Fruit fly (Drosophila melanogaster) whole organism, embryonic: ENCODE measurements around the gene CG31807.

ENCODE experiments used
- Ada2b ChIP-seq: fragments of 200-800 bp; sonication (Bioruptor generic); IDR thresholded peaks from 2 replicates; pipeline ENCODE4 v1.3.6; 2022; ENCODE audit warnings: missing biosample characterization, missing genetic modification characterization
- Antp ChIP-seq: fragments of 200-800 bp; sonication (Bioruptor generic); optimal IDR thresholded peaks from 3 replicates; lab custom pipeline; 2016; ENCODE audit warnings: missing biosample characterization, missing genetic modification characterization
- Atf6 ChIP-seq: fragments of 200-800 bp; sonication (Bioruptor generic); IDR thresholded peaks from 2 replicates; pipeline ENCODE4 v1.3.6; 2022; ENCODE audit warnings: missing biosample characterization, missing genetic modification characterization
- CG1024 ChIP-seq: fragments of 200-800 bp; sonication (Bioruptor generic); IDR thresholded peaks from 2 replicates; pipeline ENCODE4 v1.3.6; 2022; ENCODE audit warnings: missing biosample characterization, missing genetic modification characterization
- CG10431 ChIP-seq: fragments of 200-800 bp; sonication (Bioruptor generic); optimal IDR thresholded peaks from 3 replicates; lab custom pipeline; 2018; ENCODE audit warnings: missing biosample characterization, mild to moderate bottlenecking, missing genetic modification characterization
- CG11504 ChIP-seq: fragments of 200-800 bp; sonication (Bioruptor generic); optimal IDR thresholded peaks from 3 replicates; lab custom pipeline; 2019; ENCODE audit warnings: missing biosample characterization, mild to moderate bottlenecking, missing genetic modification characterization, moderate library complexity
- CG11560 ChIP-seq: fragments of 200-800 bp; sonication (Bioruptor generic); IDR thresholded peaks from 3 replicates; pipeline ENCODE4 v1.3.6; 2022; ENCODE audit warnings: missing biosample characterization, missing genetic modification characterization
- CG11696 ChIP-seq: fragments of 200-800 bp; sonication (Bioruptor generic); IDR thresholded peaks from 2 replicates; pipeline ENCODE4 v1.3.6; 2022; ENCODE audit warnings: missing biosample characterization, missing genetic modification characterization
- CG13123 ChIP-seq: fragments of 200-800 bp; sonication (Bioruptor generic); optimal IDR thresholded peaks from 2 replicates; lab custom pipeline; 2016; ENCODE audit warnings: missing biosample characterization, missing genetic modification characterization
- CG13287 ChIP-seq: fragments of 200-800 bp; sonication (Bioruptor generic); IDR thresholded peaks from 2 replicates; pipeline ENCODE4 v1.3.6; 2022; ENCODE audit warnings: missing biosample characterization, missing genetic modification characterization; ENCODE audit not compliant: partially characterized antibody
- CG13296 ChIP-seq: fragments of 200-800 bp; sonication (Bioruptor generic); optimal IDR thresholded peaks from 3 replicates; lab custom pipeline; 2018; ENCODE audit warnings: missing biosample characterization, mild to moderate bottlenecking, missing genetic modification characterization
- CG16813 ChIP-seq: fragments of 200-800 bp; sonication (Bioruptor generic); IDR thresholded peaks from 3 replicates; pipeline ENCODE4 v1.3.6; 2022; ENCODE audit warnings: missing biosample characterization, missing genetic modification characterization; ENCODE audit not compliant: partially characterized antibody
- CG17328 ChIP-seq: fragments of 200-800 bp; sonication (Bioruptor generic); IDR thresholded peaks from 2 replicates; pipeline ENCODE4 v1.3.6; 2022; ENCODE audit warnings: missing biosample characterization, missing genetic modification characterization
- CG18011 ChIP-seq: fragments of 200-800 bp; sonication (Bioruptor generic); optimal IDR thresholded peaks from 2 replicates; lab custom pipeline; 2017; ENCODE audit warnings: missing biosample characterization, missing genetic modification characterization, mild to moderate bottlenecking, moderate library complexity, missing genotype
- CG18262 ChIP-seq: fragments of 200-800 bp; optimal IDR thresholded peaks from 3 replicates; lab custom pipeline; 2019; ENCODE audit warnings: missing biosample characterization, mild to moderate bottlenecking, missing genetic modification characterization, moderate library complexity
- CG2120 ChIP-seq: fragments of 200-800 bp; sonication (Bioruptor generic); optimal IDR thresholded peaks from 3 replicates; lab custom pipeline; 2016; ENCODE audit warnings: missing biosample characterization, missing genetic modification characterization
- CG32767 ChIP-seq: fragments of 200-800 bp; sonication (Bioruptor generic); IDR thresholded peaks from 2 replicates; pipeline ENCODE4 v1.3.6; 2022; ENCODE audit warnings: missing biosample characterization, missing genetic modification characterization
- CG33557 ChIP-seq: fragments of 200-800 bp; sonication (Bioruptor generic); optimal IDR thresholded peaks from 2 replicates; lab custom pipeline; 2019; ENCODE audit warnings: missing biosample characterization, mild to moderate bottlenecking, missing genetic modification characterization, moderate library complexity
- CG3838 ChIP-seq: fragments of 200-800 bp; sonication (Bioruptor generic); optimal IDR thresholded peaks from 3 replicates; lab custom pipeline; 2016; ENCODE audit warnings: missing biosample characterization, missing genetic modification characterization
- CG6765 ChIP-seq: fragments of 200-800 bp; sonication (Bioruptor generic); optimal IDR thresholded peaks from 3 replicates; lab custom pipeline; 2017; ENCODE audit warnings: missing biosample characterization, mild to moderate bottlenecking, missing genetic modification characterization
- CG7987 ChIP-seq: fragments of 200-800 bp; sonication (Bioruptor generic); optimal IDR thresholded peaks from 2 replicates; lab custom pipeline; 2018; ENCODE audit warnings: missing biosample characterization, mild to moderate bottlenecking, missing genetic modification characterization, moderate library complexity
- CG8281 ChIP-seq: fragments of 200-800 bp; sonication (Bioruptor generic); optimal IDR thresholded peaks from 2 replicates; lab custom pipeline; 2018; ENCODE audit warnings: missing biosample characterization, mild to moderate bottlenecking, missing genetic modification characterization, moderate library complexity
- Deaf1 ChIP-seq: fragments of 200-800 bp; optimal IDR thresholded peaks from 3 replicates; lab custom pipeline; 2019; ENCODE audit warnings: missing biosample characterization, mild to moderate bottlenecking, missing genetic modification characterization, moderate library complexity
- Dp ChIP-seq: fragments of 200-800 bp; sonication (Bioruptor generic); optimal IDR thresholded peaks from 2 replicates; lab custom pipeline; 2018; ENCODE audit warnings: missing biosample characterization, mild to moderate bottlenecking, missing genetic modification characterization, moderate library complexity
- ERR ChIP-seq: fragments of 200-800 bp; sonication (Bioruptor generic); optimal IDR thresholded peaks from 2 replicates; lab custom pipeline; 2016; ENCODE audit warnings: missing biosample characterization, missing genetic modification characterization
- H15 ChIP-seq: fragments of 200-800 bp; sonication (Bioruptor generic); IDR thresholded peaks from 3 replicates; pipeline ENCODE4 v1.3.6; 2022; ENCODE audit warnings: missing biosample characterization, missing genetic modification characterization
- Hsf ChIP-seq: fragments of 200-800 bp; sonication (Bioruptor generic); optimal IDR thresholded peaks from 3 replicates; lab custom pipeline; 2016; ENCODE audit warnings: missing biosample characterization, missing genetic modification characterization
- MESR4 ChIP-seq: fragments of 200-800 bp; sonication (Bioruptor generic); optimal IDR thresholded peaks from 2 replicates; lab custom pipeline; 2018; ENCODE audit warnings: missing biosample characterization, mild to moderate bottlenecking, missing genetic modification characterization, moderate library complexity
- PHDP ChIP-seq: fragments of 200-800 bp; sonication (Bioruptor generic); optimal IDR thresholded peaks from 3 replicates; lab custom pipeline; 2018; ENCODE audit warnings: missing biosample characterization, mild to moderate bottlenecking, missing genetic modification characterization, moderate library complexity
- Side ChIP-seq: fragments of 200-800 bp; sonication (Bioruptor generic); optimal IDR thresholded peaks from 2 replicates; lab custom pipeline; 2016; ENCODE audit warnings: missing biosample characterization, missing genetic modification characterization
- Sin3A ChIP-seq: fragments of >200 bp; optimal IDR thresholded peaks from 2 replicates; lab custom pipeline; 2018
- Six4 ChIP-seq: fragments of 200-800 bp; sonication (Bioruptor generic); optimal IDR thresholded peaks from 2 replicates; lab custom pipeline; 2016; ENCODE audit warnings: missing biosample characterization, missing genetic modification characterization
- Sry-β ChIP-seq: fragments of 200-800 bp; sonication (Bioruptor generic); optimal IDR thresholded peaks from 2 replicates; lab custom pipeline; 2018; ENCODE audit warnings: missing biosample characterization, mild to moderate bottlenecking, missing genetic modification characterization, moderate library complexity
- Tbp ChIP-seq: fragments of >200 bp; optimal IDR thresholded peaks from 2 replicates; lab custom pipeline; 2018; ENCODE audit warnings: missing biosample characterization, missing genetic modification characterization
- Xrp1 ChIP-seq: fragments of 200-800 bp; sonication (Bioruptor generic); IDR thresholded peaks from 2 replicates; pipeline ENCODE4 v1.3.6; 2022; ENCODE audit warnings: missing biosample characterization, missing genetic modification characterization
- YL-1 ChIP-seq: fragments of 200-800 bp; sonication (Bioruptor generic); optimal IDR thresholded peaks from 3 replicates; lab custom pipeline; 2017; ENCODE audit warnings: missing biosample characterization, mild to moderate bottlenecking, missing genetic modification characterization
- abd-A ChIP-seq: fragments of 200-800 bp; sonication (Bioruptor generic); optimal IDR thresholded peaks from 3 replicates; lab custom pipeline; 2019; ENCODE audit warnings: missing biosample characterization, mild to moderate bottlenecking, missing genetic modification characterization, moderate library complexity
- bbx ChIP-seq: fragments of 200-800 bp; sonication (Bioruptor generic); IDR thresholded peaks from 2 replicates; pipeline ENCODE4 v1.3.6; 2022; ENCODE audit warnings: missing biosample characterization, missing genetic modification characterization; ENCODE audit not compliant: partially characterized antibody
- cas ChIP-seq: fragments of 200-800 bp; sonication (Bioruptor generic); IDR thresholded peaks from 2 replicates; pipeline ENCODE4 v1.3.6; 2022; ENCODE audit warnings: missing biosample characterization, missing genetic modification characterization
- dmrt99B ChIP-seq: fragments of 200-800 bp; sonication (Bioruptor generic); optimal IDR thresholded peaks from 2 replicates; lab custom pipeline; 2018; ENCODE audit warnings: missing biosample characterization, mild to moderate bottlenecking, missing genetic modification characterization, moderate library complexity
- en ChIP-seq: fragments of 200-800 bp; sonication (Bioruptor generic); optimal IDR thresholded peaks from 2 replicates; lab custom pipeline; 2016; ENCODE audit warnings: missing biosample characterization, missing genetic modification characterization
- fu2 ChIP-seq: fragments of 200-800 bp; sonication (Bioruptor generic); optimal IDR thresholded peaks from 2 replicates; lab custom pipeline; 2016; ENCODE audit warnings: missing biosample characterization, missing genetic modification characterization
- lmd ChIP-seq: fragments of 200-800 bp; sonication (Bioruptor generic); IDR thresholded peaks from 2 replicates; pipeline ENCODE4 v1.3.6; 2022; ENCODE audit warnings: missing biosample characterization, missing genetic modification characterization
- pan ChIP-seq, 4 experiments: fragments of >200 bp in 3 of 4; fragments of 200-800 bp in 1 of 4; sonication (Bioruptor generic) in 1 of 4; optimal IDR thresholded peaks in 3 of 4; IDR thresholded peaks in 1 of 4; 2 replicates each; pipeline versions ENCODE4 v1.3.6 to Lab custom; 2017 to 2022; ENCODE audit warnings: missing biosample characterization in 2 of 4, missing genetic modification characterization in 2 of 4, mixed read lengths in 1 of 4
- prd ChIP-seq, 3 experiments: fragments of >200 bp in 2 of 3; fragments of 200-800 bp in 1 of 3; sonication (Bioruptor generic) in 1 of 3; optimal IDR thresholded peaks in 2 of 3; IDR thresholded peaks in 1 of 3; 2 replicates in 2 of 3; 3 replicates in 1 of 3; pipeline versions ENCODE4 v1.3.6 to Lab custom; 2017 to 2022; ENCODE audit warnings: missing biosample characterization in 1 of 3, missing genetic modification characterization in 1 of 3
- psq ChIP-seq: fragments of 200-800 bp; sonication (Bioruptor generic); optimal IDR thresholded peaks from 2 replicates; lab custom pipeline; 2017; ENCODE audit warnings: missing biosample characterization, missing genetic modification characterization
- pzg ChIP-seq: fragments of 200-800 bp; sonication (Bioruptor generic); optimal IDR thresholded peaks from 3 replicates; lab custom pipeline; 2018; ENCODE audit warnings: missing biosample characterization, mild to moderate bottlenecking, missing genetic modification characterization, moderate library complexity
- sob ChIP-seq: fragments of 200-800 bp; sonication (Bioruptor generic); IDR thresholded peaks from 2 replicates; pipeline ENCODE4 v1.3.6; 2022; ENCODE audit warnings: missing biosample characterization, missing genetic modification characterization

CG31807 gene

dm6 chr2L:16715841-16716701 lies 32.3 kb upstream of the CG31807 start, which contains the start of the genes Cyt-c-d and CG31808 (continued):
- TF ChIP-seq bbx (peak; percentile 63), CG3838 (GFP tag; lab: Kevin White, UChicago) (peak; percentile 95), CG13296 (GFP tag; lab: Kevin White, UChicago) (peak; percentile 95), Tbp (GFP tag; lab: Kevin White, UChicago) (no peak), Dp (GFP tag; lab: Kevin White, UChicago) (peak; percentile 11), fu2 (GFP tag; lab: Kevin White, UChicago) (peak; percentile 83), dmrt99B (tag; lab: Kevin White, UChicago) (peak; percentile 99), Antp (GFP tag; lab: Kevin White, UChicago) (peak; percentile 77), CG33557 (GFP tag; lab: Kevin White, UChicago) (peak; percentile 92), Sry-β (GFP tag; lab: Kevin White, UChicago) (peak; percentile 73), en (peak; percentile 85), ERR (GFP tag; lab: Kevin White, UChicago) (peak; percentile 78), PHDP (tag; lab: Kevin White, UChicago) (peak; percentile 98), CG11560 (tag; lab: Robert Waterston, UW) (peak; percentile 89), CG10431 (peak; percentile 86), CG11504 (tag; lab: Kevin White, UChicago) (peak; percentile 97), CG18011 (GFP tag; lab: Kevin White, UChicago) (peak; percentile 87), CG13287 (GFP tag; lab: Robert Waterston, UW) (peak; percentile 16; the same call in 1 of the 2 replicates), CG11696 (GFP tag; lab: Robert Waterston, UW) (peak; percentile 87), sob (GFP tag; lab: Robert Waterston, UW) (peak; percentile 98), CG32767 (peak; percentile 96), pan (optimal IDR thresholded peaks at IDR 0.05; lab: Kevin White, UChicago) (no peak), pan (GFP tag; optimal IDR thresholded peaks at IDR 0.05 in 1 of 2, IDR thresholded peaks at IDR 0.05 in 1 of 2) (peak in 1 of 2 experiments; percentile 97), psq (GFP tag; lab: Kevin White, UChicago) (peak; percentile 75), CG2120 (GFP tag; lab: Kevin White, UChicago) (peak; percentile 97), cas (GFP tag; lab: Robert Waterston, UW) (peak; percentile 86), MESR4 (GFP tag; lab: Kevin White, UChicago) (peak; percentile 47), CG18262 (tag; lab: Kevin White, UChicago) (peak; percentile 98), Six4 (peak; percentile 95), CG13123 (peak; percentile 93), Sin3A (no peak), Ada2b (GFP tag; lab: Robert Waterston, UW) (peak; percentile 97), Deaf1 (tag; lab: Kevin White, UChicago) (peak; percentile 83), prd (optimal IDR thresholded peaks at IDR 0.05; lab: Kevin White, UChicago) (no peak), prd (GFP tag; IDR thresholded peaks at IDR 0.05; lab: Robert Waterston, UW) (peak; percentile 98), Hsf (GFP tag; lab: Kevin White, UChicago) (peak; percentile 98), CG1024 (peak; percentile 94), Atf6 (peak; percentile 96), Xrp1 (peak; percentile 98), CG16813 (GFP tag; lab: Robert Waterston, UW) (0 out of 3 replicates have a peak, but pooled peaks have one; percentile 31), CG8281 (tag; lab: Kevin White, UChicago) (peak; percentile 87), Side (GFP tag; lab: Kevin White, UChicago) (peak; percentile 88), CG7987 (GFP tag; lab: Kevin White, UChicago) (peak; percentile 83), YL-1 (GFP tag; lab: Kevin White, UChicago) (peak; percentile 90), abd-A (tag; lab: Kevin White, UChicago) (peak; percentile 55), H15 (GFP tag; lab: Robert Waterston, UW) (peak; percentile 98), CG6765 (peak; percentile 92), CG17328 (peak; percentile 99), pzg (GFP tag; lab: Kevin White, UChicago) (peak; percentile 8), lmd (GFP tag; lab: Robert Waterston, UW) (peak; percentile 97)
